Worm (Caenorhabditis elegans) whole organism, early embryonic: Measurements from ENCODE around the gene C49A9.9.

Source experiments
- F13C5.2 ChIP-seq: sonication (generic microtip); optimal IDR thresholded peaks from 2 replicates; lab custom pipeline; 2017; ENCODE audit warnings: mild to moderate bottlenecking, missing genetic modification characterization, inconsistent platforms, missing compliant biosample characterization
- aly-1 ChIP-seq: sonication (generic microtip); optimal IDR thresholded peaks from 2 replicates; lab custom pipeline; 2016; ENCODE audit warnings: missing genetic modification characterization, missing compliant biosample characterization
- ama-1 ChIP-seq: fragments of 150-350 bp; optimal IDR thresholded peaks from 2 replicates; lab custom pipeline; 2014
- flt-1 ChIP-seq: fragments of 200-800 bp; sonication (Bioruptor generic); IDR thresholded peaks from 2 replicates; pipeline ENCODE4 v1.3.6; 2022; ENCODE audit warnings: missing genetic modification characterization, missing compliant biosample characterization

ce11 chrIV:6259732-6260131 lies 42.6 kb downstream of the C49A9.9 start, which contains the start of gene nlp-16:
- TF ChIP-seq ama-1 (lab: Kevin White, UChicago) (no peak), aly-1 (tag; lab: Kevin White, UChicago) (no peak), F13C5.2 (no peak), flt-1 (no peak)
